Worm (Caenorhabditis elegans) whole organism, L3 larva: ENCODE results near the gene srh-195.
"Not testable (repeated sequence)": the region's sequence is repeated elsewhere in the genome, so short reads cannot be mapped to it uniquely, and the experiment has no call there.

Source experiments
- R02D3.7 ChIP-seq: fragments of 150-350 bp; optimal IDR thresholded peaks from 2 replicates; lab custom pipeline; 2014; ENCODE audit warnings: missing biosample characterization, missing genetic modification characterization
- ZK546.5 ChIP-seq: sonication (generic microtip); optimal IDR thresholded peaks from 2 replicates; lab custom pipeline; 2017; ENCODE audit warnings: missing biosample characterization, missing genetic modification characterization
- aly-2 ChIP-seq: fragments of 150-350 bp; optimal IDR thresholded peaks from 2 replicates; lab custom pipeline; 2014; ENCODE audit warnings: missing biosample characterization, missing genetic modification characterization
- ama-1 ChIP-seq: fragments of 150-350 bp; optimal IDR thresholded peaks from 2 replicates; lab custom pipeline; 2018
- ceh-16 ChIP-seq: sonication (generic microtip); optimal IDR thresholded peaks from 2 replicates; lab custom pipeline; 2017; ENCODE audit warnings: missing biosample characterization, missing genetic modification characterization
- ceh-28 ChIP-seq: fragments of 150-350 bp; optimal IDR thresholded peaks from 2 replicates; lab custom pipeline; 2014; ENCODE audit warnings: missing biosample characterization, missing genetic modification reagents, missing genetic modification characterization
- egl-5 ChIP-seq: fragments of 150-350 bp; optimal IDR thresholded peaks from 2 replicates; lab custom pipeline; 2017; ENCODE audit warnings: missing biosample characterization, missing genetic modification reagents, missing genetic modification characterization, inconsistent platforms
- elt-1 ChIP-seq: fragments of 150-350 bp; optimal IDR thresholded peaks from 2 replicates; lab custom pipeline; 2014; ENCODE audit warnings: missing biosample characterization, missing genetic modification characterization
- elt-2 ChIP-seq: sonication (generic microtip); optimal IDR thresholded peaks from 2 replicates; lab custom pipeline; 2016; ENCODE audit warnings: missing genetic modification reagents, mild to moderate bottlenecking, missing genetic modification characterization, missing compliant biosample characterization
- elt-3 ChIP-seq, 3 experiments: fragments of 150-350 bp in 1 of 3; sonication (generic microtip) in 2 of 3; optimal IDR thresholded peaks; 2 replicates in 2 of 3; 4 replicates in 1 of 3; lab custom pipeline; 2014 to 2017; ENCODE audit warnings: missing biosample characterization in 3 of 3, missing genetic modification characterization in 3 of 3
- eor-1 ChIP-seq, 2 experiments: fragments of 150-350 bp; optimal IDR thresholded peaks; 2 replicates each; lab custom pipeline; 2014 to 2018; ENCODE audit warnings: missing biosample characterization in 2 of 2, missing genetic modification characterization in 2 of 2
- fkh-10 ChIP-seq: sonication (generic microtip); optimal IDR thresholded peaks from 2 replicates; lab custom pipeline; 2017; ENCODE audit warnings: missing biosample characterization, missing genetic modification reagents, missing genetic modification characterization
- fkh-2 ChIP-seq: fragments of 150-350 bp; optimal IDR thresholded peaks from 2 replicates; lab custom pipeline; 2014; ENCODE audit warnings: missing biosample characterization, missing genetic modification reagents, missing genetic modification characterization
- hmg-11 ChIP-seq: sonication (generic microtip); optimal IDR thresholded peaks from 2 replicates; lab custom pipeline; 2016; ENCODE audit warnings: missing genetic modification characterization, missing compliant biosample characterization
- lin-15B ChIP-seq: fragments of 150-350 bp; optimal IDR thresholded peaks from 2 replicates; lab custom pipeline; 2014; ENCODE audit warnings: missing biosample characterization, missing genetic modification characterization
- lsy-12 ChIP-seq: sonication (generic microtip); optimal IDR thresholded peaks from 2 replicates; lab custom pipeline; 2016; ENCODE audit warnings: mild to moderate bottlenecking, missing genetic modification characterization, missing compliant biosample characterization
- mdl-1 ChIP-seq: fragments of 150-350 bp; optimal IDR thresholded peaks from 2 replicates; lab custom pipeline; 2014; ENCODE audit warnings: missing biosample characterization, missing genetic modification characterization
- mml-1 ChIP-seq: fragments of 150-350 bp; sonication (generic microtip); optimal IDR thresholded peaks from 3 replicates; lab custom pipeline; 2014; ENCODE audit warnings: missing biosample characterization, missing genetic modification characterization
- nfya-1 ChIP-seq: sonication (generic microtip); optimal IDR thresholded peaks from 2 replicates; lab custom pipeline; 2017; ENCODE audit warnings: missing genetic modification characterization, mild to moderate bottlenecking, missing compliant biosample characterization, antibody characterized with exemption, moderate library complexity; ENCODE audit not compliant: insufficient read depth
- nhr-11 ChIP-seq: fragments of 150-350 bp; optimal IDR thresholded peaks from 2 replicates; lab custom pipeline; 2014; ENCODE audit warnings: missing biosample characterization, missing genetic modification characterization
- nhr-12 ChIP-seq: fragments of 150-350 bp; optimal IDR thresholded peaks from 2 replicates; lab custom pipeline; 2014; ENCODE audit warnings: missing biosample characterization, missing genetic modification characterization
- nhr-237 ChIP-seq: fragments of 150-350 bp; optimal IDR thresholded peaks from 2 replicates; lab custom pipeline; 2014; ENCODE audit warnings: missing biosample characterization, missing genetic modification characterization
- nhr-25 ChIP-seq: sonication (generic microtip); optimal IDR thresholded peaks from 2 replicates; lab custom pipeline; 2017; ENCODE audit warnings: missing biosample characterization, missing genetic modification characterization
- nhr-28 ChIP-seq: fragments of 150-350 bp; optimal IDR thresholded peaks from 2 replicates; lab custom pipeline; 2014; ENCODE audit warnings: missing biosample characterization, missing genetic modification characterization
- nhr-43 ChIP-seq: sonication (generic microtip); optimal IDR thresholded peaks from 2 replicates; lab custom pipeline; 2016; ENCODE audit warnings: mild to moderate bottlenecking, missing genetic modification characterization, missing compliant biosample characterization; ENCODE audit not compliant: poor library complexity, severe bottlenecking
- nhr-67 ChIP-seq: fragments of 150-350 bp; optimal IDR thresholded peaks from 2 replicates; lab custom pipeline; 2014; ENCODE audit warnings: missing biosample characterization, missing genetic modification characterization
- nhr-76 ChIP-seq: fragments of 150-350 bp; sonication (generic microtip); optimal IDR thresholded peaks from 5 replicates; lab custom pipeline; 2014; ENCODE audit warnings: missing biosample characterization, missing genetic modification characterization
- pha-4 ChIP-seq: fragments of 150-350 bp; optimal IDR thresholded peaks from 2 replicates; lab custom pipeline; 2014; ENCODE audit warnings: missing biosample characterization, missing genetic modification reagents, missing genetic modification characterization
- pqm-1 ChIP-seq: fragments of 150-350 bp; optimal IDR thresholded peaks from 2 replicates; lab custom pipeline; 2017; ENCODE audit warnings: missing biosample characterization, missing genetic modification characterization, inconsistent platforms
- sea-2 ChIP-seq: fragments of 150-350 bp; sonication (generic microtip); optimal IDR thresholded peaks from 4 replicates; lab custom pipeline; 2014; ENCODE audit warnings: missing biosample characterization, missing genetic modification reagents, missing genetic modification characterization
- tbx-2 ChIP-seq: sonication (generic microtip); optimal IDR thresholded peaks from 2 replicates; lab custom pipeline; 2016; ENCODE audit warnings: mild to moderate bottlenecking, missing genetic modification characterization, missing compliant biosample characterization
- unc-39 ChIP-seq: sonication (generic microtip); optimal IDR thresholded peaks from 4 replicates; lab custom pipeline; 2017; ENCODE audit warnings: missing biosample characterization, missing genetic modification characterization
- ztf-11 ChIP-seq: fragments of 150-350 bp; optimal IDR thresholded peaks from 2 replicates; lab custom pipeline; 2014; ENCODE audit warnings: missing biosample characterization, missing genetic modification characterization

The srh-195 gene

ce11 chrII:2116794-2117193 is at the start of gene srh-195:
Gene srh-195 (minus strand): TSS chrII:2116894.
- no peak for TF ChIP-seq nhr-12 (tag; lab: Kevin White, UChicago)
- TF ChIP-seq elt-3 (tag; optimal IDR thresholded peaks at IDR 0.05; lab: Kevin White, UChicago), result no peak
- no peak for TF ChIP-seq ama-1 (lab: Kevin White, UChicago)
- TF ChIP-seq nhr-43 (tag; lab: Kevin White, UChicago), result no peak
- TF ChIP-seq nhr-237, result no peak
- no peak for TF ChIP-seq lsy-12
- TF ChIP-seq R02D3.7 (tag; lab: Kevin White, UChicago), result no peak

ce11 chrII:2166376-2166775 is 49.7 kb upstream of the srh-195 start, which contains the start of gene C33C12.4:
Gene C33C12.4 (minus strand): TSS chrII:2166476.
- TF ChIP-seq nhr-76 (tag; lab: Kevin White, UChicago) (no peak), aly-2 (tag; lab: Kevin White, UChicago) (no peak), nfya-1 (tag; lab: Kevin White, UChicago) (no peak), nhr-237 (no peak), nhr-25 (tag; lab: Kevin White, UChicago) (no peak), ceh-16 (tag; lab: Kevin White, UChicago) (no peak), eor-1 (tag; optimal IDR thresholded peaks at IDR 0.05; lab: Kevin White, UChicago) (no peak), ZK546.5 (tag; lab: Kevin White, UChicago) (no peak), nhr-28 (no peak), elt-1 (tag; lab: Kevin White, UChicago) (no peak), fkh-10 (GFP tag; lab: Kevin White, UChicago) (no peak)

ce11 chrII:2163370-2163882 is 46.7 kb upstream of the srh-195 start, which contains the start of gene C33C12.11:
Gene C33C12.11 (minus strand): TSS chrII:2163832.
- TF ChIP-seq ztf-11, unc-39, hmg-11 (tag; lab: Kevin White, UChicago): not testable (repeated sequence)
- TF ChIP-seq, all 47 proteins: peak for 0; not testable (repeated sequence) for 47

- not testable (repeated sequence) for TF ChIP-seq sea-2 (GFP tag; lab: Kevin White, UChicago); fkh-2 (tag; lab: Kevin White, UChicago); nhr-76 (tag; lab: Kevin White, UChicago)
- TF ChIP-seq, all 47 proteins: peak for 0; not testable (repeated sequence) for 47
These were observed 37.0 kb upstream of the srh-195 start, which contains the start of gene math-18 for ce11 chrII:2153708-2154107. Gene math-18 (plus strand): TSS chrII:2154008.

ce11 chrII:2152455-2152854 is 35.8 kb upstream of the srh-195 start:
- TF ChIP-seq pqm-1 (tag; lab: Kevin White, UChicago) (peak; percentile 9), elt-2 (tag; lab: Kevin White, UChicago) (no peak)

ce11 chrII:2150485-2150985 is 33.8 kb upstream of the srh-195 start, which contains the start of the genes C40A11.7 and C40A11.8:
Gene C40A11.7 (minus strand): TSS chrII:2150585.
Gene C40A11.8 (minus strand): TSS chrII:2150935.
- TF ChIP-seq mml-1 (tag; lab: Kevin White, UChicago) (no peak), nhr-237 (no peak), hmg-11 (tag; lab: Kevin White, UChicago) (no peak), aly-2 (tag; lab: Kevin White, UChicago) (no peak), lin-15B (tag; lab: Kevin White, UChicago) (no peak), nhr-67 (tag; lab: Kevin White, UChicago) (no peak), egl-5 (tag; lab: Kevin White, UChicago) (no peak), tbx-2 (tag; lab: Kevin White, UChicago) (no peak), mdl-1 (tag; lab: Kevin White, UChicago) (no peak), pha-4 (tag; lab: Kevin White, UChicago) (no peak), nhr-11 (tag; lab: Kevin White, UChicago) (no peak), pqm-1 (tag; lab: Kevin White, UChicago) (no peak), ceh-28 (tag; lab: Kevin White, UChicago) (no peak), nfya-1 (tag; lab: Kevin White, UChicago) (no peak), eor-1 (tag; optimal IDR thresholded peaks at IDR 0.05; lab: Kevin White, UChicago) (no peak)
